Fruit fly (Drosophila melanogaster) whole organism, adult: Measurements from ENCODE around the gene koko.

ENCODE experiments used
- CG11617 ChIP-seq: fragments of 200-800 bp; sonication (Bioruptor generic); optimal IDR thresholded peaks from 2 replicates; lab custom pipeline; 2017; ENCODE audit warnings: mild to moderate bottlenecking, missing biosample characterization, missing genetic modification reagents, missing genetic modification characterization
- CG12768 ChIP-seq: fragments of 200-800 bp; sonication (Bioruptor generic); optimal IDR thresholded peaks from 2 replicates; lab custom pipeline; 2017; ENCODE audit warnings: missing biosample characterization, missing genetic modification characterization, mild to moderate bottlenecking, moderate library complexity, missing genetic modification reagents
- CG14711 ChIP-seq: fragments of 200-800 bp; sonication (Bioruptor generic); optimal IDR thresholded peaks from 2 replicates; lab custom pipeline; 2018; ENCODE audit warnings: missing biosample characterization, mild to moderate bottlenecking, missing genetic modification characterization, moderate library complexity
- CG1620 ChIP-seq: fragments of 200-800 bp; sonication (Bioruptor generic); optimal IDR thresholded peaks from 2 replicates; lab custom pipeline; 2016; ENCODE audit warnings: missing biosample characterization, missing genetic modification characterization
- CG33017 ChIP-seq: fragments of 200-800 bp; sonication (Bioruptor generic); optimal IDR thresholded peaks from 2 replicates; lab custom pipeline; 2018; ENCODE audit warnings: missing biosample characterization, mild to moderate bottlenecking, missing genetic modification characterization, moderate library complexity
- CG5204 ChIP-seq: fragments of 200-800 bp; sonication (Bioruptor generic); optimal IDR thresholded peaks from 2 replicates; lab custom pipeline; 2016; ENCODE audit warnings: missing biosample characterization, missing genetic modification characterization
- CG7045 ChIP-seq: fragments of 200-800 bp; sonication (Bioruptor generic); optimal IDR thresholded peaks from 2 replicates; lab custom pipeline; 2017; ENCODE audit warnings: missing biosample characterization, mild to moderate bottlenecking, missing genetic modification characterization
- CG7101 ChIP-seq: fragments of 200-800 bp; sonication (Bioruptor generic); optimal IDR thresholded peaks from 2 replicates; lab custom pipeline; 2018; ENCODE audit warnings: missing biosample characterization, mild to moderate bottlenecking, missing genetic modification characterization, moderate library complexity
- Clk ChIP-seq: fragments of 200-800 bp; sonication (Bioruptor generic); optimal IDR thresholded peaks from 2 replicates; lab custom pipeline; 2017; ENCODE audit warnings: missing biosample characterization, missing genetic modification characterization
- Crg-1 ChIP-seq: fragments of 200-800 bp; sonication (Bioruptor generic); optimal IDR thresholded peaks from 2 replicates; lab custom pipeline; 2016; ENCODE audit warnings: missing biosample characterization, missing genetic modification characterization
- Hr96 ChIP-seq: fragments of 200-800 bp; sonication (Bioruptor generic); optimal IDR thresholded peaks from 2 replicates; lab custom pipeline; 2016; ENCODE audit warnings: missing biosample characterization, missing genetic modification characterization
- Mnt ChIP-seq: fragments of 200-800 bp; sonication (Bioruptor generic); optimal IDR thresholded peaks from 2 replicates; lab custom pipeline; 2016; ENCODE audit warnings: missing biosample characterization, mild to moderate bottlenecking, missing genetic modification characterization
- bab1 ChIP-seq: fragments of 200-800 bp; sonication (Bioruptor generic); optimal IDR thresholded peaks from 3 replicates; lab custom pipeline; 2019; ENCODE audit warnings: missing biosample characterization, mild to moderate bottlenecking, missing genetic modification characterization, moderate library complexity
- cic ChIP-seq: fragments of 200-800 bp; sonication (Bioruptor generic); optimal IDR thresholded peaks from 2 replicates; lab custom pipeline; 2017; ENCODE audit warnings: missing biosample characterization, mild to moderate bottlenecking, missing genetic modification characterization, moderate library complexity
- cnc ChIP-seq, 2 experiments: fragments of >200 bp; optimal IDR thresholded peaks; 2 replicates each; lab custom pipeline; 2017
- kay ChIP-seq: fragments of 200-800 bp; sonication (Bioruptor generic); peaks from one replicate; lab custom pipeline; 2016; ENCODE audit warnings: missing biosample characterization, missing genetic modification characterization, borderline replicate concordance
- ovo ChIP-seq: fragments of 200-800 bp; sonication (Bioruptor generic); optimal IDR thresholded peaks from 2 replicates; lab custom pipeline; 2016; ENCODE audit warnings: missing biosample characterization, missing genetic modification characterization
- pad ChIP-seq: fragments of 200-800 bp; sonication (Bioruptor generic); optimal IDR thresholded peaks from 3 replicates; lab custom pipeline; 2017; ENCODE audit warnings: missing biosample characterization, missing genetic modification characterization, mild to moderate bottlenecking, moderate library complexity, missing genetic modification reagents
- tj ChIP-seq: fragments of 200-800 bp; sonication (Bioruptor generic); optimal IDR thresholded peaks from 3 replicates; lab custom pipeline; 2017; ENCODE audit warnings: missing biosample characterization, mild to moderate bottlenecking, missing genetic modification characterization, moderate library complexity
- toe ChIP-seq: fragments of 200-800 bp; sonication (Bioruptor generic); optimal IDR thresholded peaks from 2 replicates; lab custom pipeline; 2016; ENCODE audit warnings: missing biosample characterization, missing genetic modification characterization

koko gene

DNA sequence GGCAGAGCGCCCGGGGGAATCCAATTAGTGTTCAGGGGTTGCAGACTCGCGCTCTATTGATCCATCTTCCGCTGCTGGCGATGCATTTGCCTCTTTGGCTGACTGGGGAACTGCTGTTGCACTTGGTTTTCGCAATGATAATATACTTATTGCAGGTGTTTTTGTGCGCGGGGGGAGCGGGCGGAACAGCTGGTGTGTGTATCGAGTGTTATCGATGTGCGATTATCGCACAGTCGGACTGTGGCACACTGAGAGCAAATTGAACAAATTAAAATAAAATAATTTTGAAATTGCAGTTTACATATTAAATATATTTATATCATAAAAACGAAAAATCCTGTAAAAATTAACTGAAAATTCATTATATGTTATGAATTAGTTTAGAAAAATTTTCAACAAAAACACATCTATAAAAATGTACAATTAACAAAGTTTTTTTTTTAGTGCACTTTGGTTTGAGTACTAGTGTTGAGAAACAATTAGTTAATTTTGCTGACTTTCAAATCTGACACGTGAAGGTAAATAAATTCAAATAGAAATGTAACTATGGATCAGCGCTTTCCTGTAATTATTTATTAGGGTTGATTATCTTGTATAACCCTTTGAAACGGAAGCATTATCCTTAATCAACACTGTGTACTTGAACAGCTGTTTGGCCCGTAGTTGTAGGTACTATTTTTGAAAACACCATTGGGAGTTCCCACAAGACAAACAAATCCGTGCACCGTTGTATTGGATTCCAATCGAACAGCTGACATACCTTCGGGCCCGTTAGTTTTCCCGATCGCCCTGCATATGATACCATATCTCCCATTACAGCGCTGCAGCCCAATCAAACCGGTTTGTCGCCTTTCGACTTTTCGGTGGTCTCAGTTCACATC is at the start of gene koko, which contains the start of gene Wdr37:
Gene koko (plus strand): TSS at position 478 of the 881 bp plus-strand sequence.
Gene Wdr37 (minus strand): TSS at position 168 of the 881 bp plus-strand sequence.
- TF ChIP-seq cnc (optimal IDR thresholded peaks at IDR 0.05; lab: Kevin White, UChicago) (no peak), CG5204 (peak; percentile 86), Mnt (GFP tag; lab: Kevin White, UChicago) (peak; percentile 82), tj (GFP tag; lab: Kevin White, UChicago) (peak; percentile 98), ovo (GFP tag; lab: Kevin White, UChicago) (peak; percentile 91), CG7045 (GFP tag; lab: Kevin White, UChicago) (peak; percentile 96), CG33017 (tag; lab: Kevin White, UChicago) (peak; percentile 98), CG7101 (tag; lab: Kevin White, UChicago) (peak; percentile 98), Hr96 (GFP tag; lab: Kevin White, UChicago) (peak; percentile 77), CG1620 (peak; percentile 91), kay (GFP tag; lab: Kevin White, UChicago) (no peak), toe (GFP tag; lab: Kevin White, UChicago) (peak; percentile 93), pad (peak; percentile 85), Clk (GFP tag; lab: Kevin White, UChicago) (peak; percentile 93), CG14711 (tag; lab: Kevin White, UChicago) (peak; percentile 94), cic (GFP tag; lab: Kevin White, UChicago) (peak; percentile 75), bab1 (GFP tag; lab: Kevin White, UChicago) (peak; percentile 98), CG11617 (GFP tag; lab: Kevin White, UChicago) (peak; percentile 97), CG12768 (GFP tag; lab: Kevin White, UChicago) (peak; percentile 94), Crg-1 (GFP tag; lab: Kevin White, UChicago) (peak; percentile 90)

dm6 chr3R:18355781-18356180 is 47.0 kb upstream of the koko start:
- TF ChIP-seq CG5204, result no peak
- no peak for TF ChIP-seq CG33017 (tag; lab: Kevin White, UChicago)
- no peak for TF ChIP-seq pad
- TF ChIP-seq Clk (GFP tag; lab: Kevin White, UChicago), result no peak
- TF ChIP-seq Hr96 (GFP tag; lab: Kevin White, UChicago), result no peak
- no peak for TF ChIP-seq CG14711 (tag; lab: Kevin White, UChicago)
- TF ChIP-seq tj (GFP tag; lab: Kevin White, UChicago), result no peak
- no peak for TF ChIP-seq CG12768 (GFP tag; lab: Kevin White, UChicago)
- no peak for TF ChIP-seq cic (GFP tag; lab: Kevin White, UChicago)
- TF ChIP-seq CG1620, result no peak
- TF ChIP-seq cnc (optimal IDR thresholded peaks at IDR 0.05; lab: Kevin White, UChicago), result no peak
- TF ChIP-seq ovo (GFP tag; lab: Kevin White, UChicago), result no peak
- no peak for TF ChIP-seq CG11617 (GFP tag; lab: Kevin White, UChicago)

dm6 chr3R:18360630-18361260 is 42.1 kb upstream of the koko start, which contains the start of gene CG15803:
TSS of gene CG15803 (minus strand) at chr3R:18360728.
- TF ChIP-seq Mnt (GFP tag; lab: Kevin White, UChicago) (peak; percentile 2), CG7045 (GFP tag; lab: Kevin White, UChicago) (peak; percentile 28), toe (GFP tag; lab: Kevin White, UChicago) (no peak)

- no peak for TF ChIP-seq kay (GFP tag; lab: Kevin White, UChicago)
- TF ChIP-seq Crg-1 (GFP tag; lab: Kevin White, UChicago), result no peak
- no peak for TF ChIP-seq CG7101 (tag; lab: Kevin White, UChicago)
- no peak for TF ChIP-seq cic (GFP tag; lab: Kevin White, UChicago)
- TF ChIP-seq tj (GFP tag; lab: Kevin White, UChicago), result no peak
- no peak for TF ChIP-seq CG33017 (tag; lab: Kevin White, UChicago)
- TF ChIP-seq CG12768 (GFP tag; lab: Kevin White, UChicago), result no peak
Measured at dm6 chr3R:18361694-18362093, 41.1 kb upstream of the koko start, which contains the start of gene hmw. TSS of gene hmw (plus strand) at chr3R:18361994.

DNA sequence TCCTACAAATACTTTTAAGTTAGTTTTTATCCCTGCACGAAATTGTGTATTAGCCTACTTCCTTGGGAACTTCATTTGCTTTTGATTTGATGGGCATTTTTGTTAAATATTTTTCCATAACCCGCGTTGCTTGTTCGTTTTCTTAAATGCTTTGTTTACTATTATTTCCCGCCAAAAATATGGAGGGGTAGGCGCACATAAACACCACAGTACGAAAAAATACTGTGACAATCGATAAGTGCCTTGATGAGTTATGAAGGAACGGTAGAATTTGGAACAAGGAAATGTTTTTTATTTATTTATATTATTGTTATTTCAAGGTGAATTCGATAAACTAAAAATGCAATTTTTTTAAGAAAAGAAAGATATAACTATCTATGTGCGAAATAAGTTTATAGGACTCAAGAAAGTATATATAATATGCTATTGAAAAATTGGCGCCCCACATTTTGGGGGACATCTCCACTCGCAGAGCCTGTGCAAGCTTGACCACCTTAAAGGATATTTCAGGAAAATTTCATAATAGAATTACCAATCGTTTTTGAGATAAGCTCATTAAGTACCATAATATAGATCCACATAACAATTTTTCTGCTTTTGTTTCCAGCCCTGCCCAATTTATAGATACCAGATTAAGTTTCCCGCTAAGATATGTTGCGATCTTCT is 36.7 kb upstream of the koko start, which contains the start of the genes WRNexo and Nup43:
Gene WRNexo (minus strand): TSS at position 185 of the 666 bp plus-strand sequence.
Gene Nup43 (plus strand): TSS at position 661 of the 666 bp plus-strand sequence.
- TF ChIP-seq CG7045 (GFP tag; lab: Kevin White, UChicago), result peak; percentile 18
- peak; percentile 34 for TF ChIP-seq CG5204
- peak; percentile 32 for TF ChIP-seq Hr96 (GFP tag; lab: Kevin White, UChicago)
- TF ChIP-seq tj (GFP tag; lab: Kevin White, UChicago), result no peak
- TF ChIP-seq pad, result peak; percentile 96
- TF ChIP-seq CG11617 (GFP tag; lab: Kevin White, UChicago), result no peak
- peak; percentile 35 for TF ChIP-seq toe (GFP tag; lab: Kevin White, UChicago)
- peak; percentile 26 for TF ChIP-seq bab1 (GFP tag; lab: Kevin White, UChicago)
- no peak for TF ChIP-seq CG33017 (tag; lab: Kevin White, UChicago)
